Worm (Caenorhabditis elegans): Measurements from ENCODE around the gene T21E8.6.

The T21E8.6 gene

DNA sequence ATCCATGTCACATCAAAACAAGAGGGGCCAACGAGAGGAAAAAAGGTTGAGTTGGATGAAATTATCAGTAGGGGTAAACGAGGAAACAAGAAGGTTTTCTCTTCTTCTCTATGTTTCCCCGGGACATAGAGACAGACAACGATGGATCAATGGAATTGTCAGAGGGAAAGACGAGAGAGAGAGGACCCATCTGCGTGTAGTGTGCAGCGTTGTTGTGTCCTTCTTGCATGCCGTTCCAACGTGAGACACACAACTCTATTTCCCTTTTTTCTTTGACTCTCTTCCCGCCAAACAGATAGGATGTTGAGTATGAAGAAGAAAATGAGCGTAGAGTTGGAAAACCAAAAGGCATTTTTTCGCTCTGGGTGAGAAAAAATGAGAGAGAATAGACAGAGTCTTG, 18.9 kb downstream of the T21E8.6 start (continued):
- TF ChIP-seq lir-3 (tag; optimal IDR thresholded peaks at IDR 0.05; ENCODE audit: poor library complexity) (peak; percentile 22), egl-13 (tag; optimal IDR thresholded peaks at IDR 0.05) (no peak), dsc-1 (tag; optimal IDR thresholded peaks at IDR 0.05) (peak; percentile 58), C34B4.2 (tag; optimal IDR thresholded peaks at IDR 0.05) (no peak), fos-1 (tag; optimal IDR thresholded peaks at IDR 0.05) (peak; percentile 32)

DNA sequence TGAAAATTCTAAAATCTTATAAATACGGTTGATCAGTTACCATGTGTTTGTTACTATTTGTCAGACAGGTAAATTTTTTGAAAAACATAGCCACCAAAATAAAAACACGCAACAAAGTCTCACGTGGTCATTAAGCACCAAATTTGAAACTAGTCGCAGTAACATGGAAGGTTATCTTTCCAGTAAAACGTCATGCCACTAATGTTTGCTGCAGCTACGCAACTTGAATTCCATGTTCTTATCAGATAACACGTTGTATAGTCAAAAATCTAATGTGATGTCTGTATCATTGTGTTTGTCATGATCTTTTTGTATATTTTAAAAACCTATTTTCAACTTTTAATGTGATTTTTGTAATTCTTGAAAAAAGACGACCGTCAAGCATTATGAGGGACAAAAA, 19.7 kb downstream of the T21E8.6 start:
- TF ChIP-seq unc-86 (tag; optimal IDR thresholded peaks at IDR 0.05) (no peak), elt-2 (tag; optimal IDR thresholded peaks at IDR 0.05) (peak; percentile 88), swsn-7 (tag; optimal IDR thresholded peaks at IDR 0.05) (no peak), C16A3.4 (tag; optimal IDR thresholded peaks at IDR 0.05) (no peak), irx-1 (tag; optimal IDR thresholded peaks at IDR 0.05) (no peak), C34B4.2 (tag; optimal IDR thresholded peaks at IDR 0.05) (no peak), egl-13 (tag; optimal IDR thresholded peaks at IDR 0.05) (no peak), lin-14 (GFP tag; optimal IDR thresholded peaks at IDR 0.05) (peak; percentile 41), fkh-10 (GFP tag; optimal IDR thresholded peaks at IDR 0.05) (no peak), nhr-90 (tag; optimal IDR thresholded peaks at IDR 0.05; ENCODE audit: poor library complexity) (peak; percentile 37), F16B12.6 (tag; optimal IDR thresholded peaks at IDR 0.05) (no peak), nhr-85 (tag) (peak; percentile 78), tlp-1 (tag; optimal IDR thresholded peaks at IDR 0.05) (no peak), nhr-11 (tag; optimal IDR thresholded peaks at IDR 0.05) (no peak), ceh-8 (GFP tag; optimal IDR thresholded peaks at IDR 0.05) (no peak), ztf-11 (tag; optimal IDR thresholded peaks at IDR 0.05) (no peak), snu-23 (GFP tag; optimal IDR thresholded peaks at IDR 0.05) (peak; percentile 7), lin-15B (tag; optimal IDR thresholded peaks at IDR 0.05) (no peak), dpl-1 (GFP tag; optimal IDR thresholded peaks at IDR 0.05) (no peak), tbx-2 (tag; optimal IDR thresholded peaks at IDR 0.05) (no peak), isw-1 (GFP tag; IDR thresholded peaks at IDR 0.05) (no peak), mep-1 (tag; optimal IDR thresholded peaks at IDR 0.05) (no peak), elt-3 (tag; optimal IDR thresholded peaks at IDR 0.05) (peak in 1 of 6 experiments; percentile 20), alr-1 (tag; optimal IDR thresholded peaks at IDR 0.05; ENCODE audit: borderline replicate concordance) (no peak), mdl-1 (tag; optimal IDR thresholded peaks at IDR 0.05) (peak in 1 of 2 experiments; percentile 56), nhr-20 (tag; optimal IDR thresholded peaks at IDR 0.05) (peak; percentile 57), unc-98 (GFP tag; IDR thresholded peaks at IDR 0.05) (no peak), lsy-2 (tag; optimal IDR thresholded peaks at IDR 0.05) (no peak), lin-35 (GFP tag; optimal IDR thresholded peaks at IDR 0.05) (peak in 1 of 2 experiments; percentile 37), mab-9 (GFP tag; IDR thresholded peaks at IDR 0.05) (no peak), grh-1 (GFP tag; IDR thresholded peaks at IDR 0.05) (peak; percentile 10; the same call in 1 of the 2 replicates), efl-3 (GFP tag; optimal IDR thresholded peaks at IDR 0.05) (no peak), nhr-71 (tag; optimal IDR thresholded peaks at IDR 0.05) (peak; percentile 37), aly-2 (tag; optimal IDR thresholded peaks at IDR 0.05) (no peak), nhr-84 (tag; optimal IDR thresholded peaks at IDR 0.05) (no peak)

DNA sequence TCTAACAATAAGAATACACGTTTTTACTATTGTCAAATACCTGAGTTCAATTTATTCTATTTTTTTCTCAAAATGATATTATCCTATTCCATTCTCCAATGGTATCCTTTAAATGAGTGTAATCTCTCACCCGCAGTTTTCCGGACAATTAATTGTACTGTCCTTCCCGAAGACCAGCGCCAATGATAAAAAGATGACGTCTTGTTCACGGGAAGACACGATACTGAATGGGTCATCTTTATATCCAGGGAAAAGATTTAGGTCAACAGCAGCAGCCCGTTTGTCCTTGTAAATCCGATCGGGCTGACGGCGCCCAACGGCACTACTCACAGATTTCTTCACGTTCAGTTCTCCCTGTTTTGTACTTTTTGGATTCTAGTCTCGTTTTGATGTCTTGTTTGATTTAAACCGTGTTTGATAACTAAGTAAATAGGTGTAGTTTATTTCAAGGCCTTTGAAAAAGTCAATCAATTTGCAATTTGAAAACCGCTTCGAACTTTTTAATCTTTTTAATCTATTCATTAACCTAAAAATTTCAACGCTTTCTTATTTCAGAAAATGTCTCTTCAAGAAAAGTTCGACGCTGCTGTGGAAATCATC, 20.7 kb downstream of the T21E8.6 start, which contains the start of gene acbp-3:
acbp-3 (plus strand) TSS at position 550 of the 600 bp plus-strand sequence.
- no peak for TF ChIP-seq isw-1 (GFP tag; IDR thresholded peaks at IDR 0.05)
- peak; percentile 77 for TF ChIP-seq blmp-1 (tag; optimal IDR thresholded peaks at IDR 0.05)
- no peak for TF ChIP-seq xbp-1 (tag; optimal IDR thresholded peaks at IDR 0.05)
